Worm (Caenorhabditis elegans) whole organism, L2 larva: ENCODE measurements around the gene T28C6.8.

Source experiments
- R02D3.7 ChIP-seq: fragments of 150-350 bp; optimal IDR thresholded peaks from 2 replicates; lab custom pipeline; 2014; ENCODE audit warnings: missing biosample characterization, missing genetic modification characterization
- dmd-4 ChIP-seq: sonication (generic microtip); optimal IDR thresholded peaks from 2 replicates; lab custom pipeline; 2017; ENCODE audit warnings: missing biosample characterization, missing genetic modification characterization
- egl-27 ChIP-seq: sonication (generic microtip); optimal IDR thresholded peaks from 3 replicates; lab custom pipeline; 2017; ENCODE audit warnings: missing biosample characterization, missing genetic modification reagents, missing genetic modification characterization
- lsy-2 ChIP-seq, 2 experiments: fragments of 150-350 bp in 1 of 2; sonication (generic microtip) in 1 of 2; optimal IDR thresholded peaks; 2 replicates each; lab custom pipeline; 2014 to 2017; ENCODE audit warnings: missing biosample characterization in 2 of 2, missing genetic modification characterization in 2 of 2
- snpc-4 ChIP-seq: fragments of 150-350 bp; optimal IDR thresholded peaks from 2 replicates; lab custom pipeline; 2014; ENCODE audit warnings: missing biosample characterization, missing genetic modification characterization
- unc-39 ChIP-seq: fragments of 150-350 bp; optimal IDR thresholded peaks from 2 replicates; lab custom pipeline; 2014; ENCODE audit warnings: missing biosample characterization, missing genetic modification characterization

- TF ChIP-seq unc-39 (tag; lab: Kevin White, UChicago): no peak
- TF ChIP-seq R02D3.7 (tag; lab: Kevin White, UChicago): no peak
- no peak for TF ChIP-seq snpc-4 (tag; lab: Kevin White, UChicago)
- peak; percentile 61 for TF ChIP-seq egl-27
- TF ChIP-seq dmd-4 (tag; lab: Kevin White, UChicago): no peak
- TF ChIP-seq lsy-2 (tag; optimal IDR thresholded peaks at IDR 0.05; lab: Kevin White, UChicago): no peak
Measured at ce11 chrIV:8793223-8793622, 37.3 kb downstream of the T28C6.8 start.
